Fruit fly (Drosophila melanogaster) whole organism: ENCODE data around the gene CG32588.

Experiments used
- CG8478 ChIP-seq: fragments of >200 bp; optimal IDR thresholded peaks from 2 replicates; lab custom pipeline; 2018; ENCODE audit warnings: inconsistent platforms
- Dll ChIP-seq: fragments of >200 bp; optimal IDR thresholded peaks from 2 replicates; lab custom pipeline; 2017
- EcR ChIP-seq, 2 experiments: fragments of >200 bp; optimal IDR thresholded peaks; 2 replicates each; lab custom pipeline; 2017; ENCODE audit warnings: missing biosample characterization in 2 of 2, missing genetic modification characterization in 2 of 2, missing genetic modification reagents in 2 of 2
- pan ChIP-seq: fragments of >200 bp; optimal IDR thresholded peaks from 2 replicates; lab custom pipeline; 2017
- psq ChIP-seq: fragments of >200 bp; optimal IDR thresholded peaks from 2 replicates; lab custom pipeline; 2017
- usp ChIP-seq: fragments of >200 bp; optimal IDR thresholded peaks from 2 replicates; lab custom pipeline; 2017; ENCODE audit warnings: missing biosample characterization, missing genetic modification characterization, mixed read lengths

- TF ChIP-seq usp = no peak
- no peak for TF ChIP-seq CG8478 (lab: Kevin White, UChicago)
- TF ChIP-seq pan (lab: Kevin White, UChicago) = no peak
- TF ChIP-seq Dll = no peak
- TF ChIP-seq EcR (GFP tag; optimal IDR thresholded peaks at IDR 0.05; lab: Kevin White, UChicago) = no peak
- no peak for TF ChIP-seq psq (lab: Kevin White, UChicago)
These were observed 23.3 kb upstream of the CG32588 start, which contains the start of gene CG9101 for dm6 chrX:15229775-15230174.
